Worm (Caenorhabditis elegans): Measurements from ENCODE around the gene F28H6.7.

DNA sequence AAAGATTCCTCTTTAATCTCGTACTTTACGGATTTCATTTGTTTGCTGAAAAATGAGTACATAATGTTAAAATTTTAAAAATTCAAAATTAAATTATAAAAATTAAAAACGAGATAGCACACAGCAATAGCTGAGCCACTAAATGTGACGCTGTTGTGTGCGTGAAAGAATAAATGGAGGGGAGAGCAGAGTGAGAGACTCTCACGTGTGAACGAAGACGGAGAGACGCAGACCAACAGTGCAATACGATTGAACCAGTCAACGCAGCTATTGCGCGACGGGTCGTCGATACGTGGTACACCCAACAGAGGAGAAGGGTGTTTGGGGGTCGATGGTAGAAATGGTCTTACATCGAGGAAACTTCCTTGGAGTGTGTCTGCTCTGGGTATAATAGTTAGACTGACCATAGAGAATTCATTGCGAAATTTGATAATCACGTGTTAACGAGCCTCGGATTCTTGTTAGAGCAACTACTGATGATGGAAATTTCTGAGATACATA, 17.2 kb upstream of the F28H6.7 start, which contains the start of gene F16B12.4:
- TF ChIP-seq ztf-26 (tag; optimal IDR thresholded peaks at IDR 0.05) (no peak), nfya-2 (GFP tag; IDR thresholded peaks at IDR 0.05) (no peak), ztf-18 (tag; optimal IDR thresholded peaks at IDR 0.05) (no peak), F49E8.2 (tag; optimal IDR thresholded peaks at IDR 0.05; ENCODE audit: insufficient read depth) (no peak), chd-7 (tag; optimal IDR thresholded peaks at IDR 0.05) (no peak)
